Worm (Caenorhabditis elegans) whole organism, L3 larva: ENCODE measurements around the gene stim-1.

Experiments
- ama-1 ChIP-seq: fragments of 150-350 bp; optimal IDR thresholded peaks from 2 replicates; lab custom pipeline; 2018
- nhr-11 ChIP-seq: fragments of 150-350 bp; optimal IDR thresholded peaks from 2 replicates; lab custom pipeline; 2014; ENCODE audit warnings: missing biosample characterization, missing genetic modification characterization

DNA sequence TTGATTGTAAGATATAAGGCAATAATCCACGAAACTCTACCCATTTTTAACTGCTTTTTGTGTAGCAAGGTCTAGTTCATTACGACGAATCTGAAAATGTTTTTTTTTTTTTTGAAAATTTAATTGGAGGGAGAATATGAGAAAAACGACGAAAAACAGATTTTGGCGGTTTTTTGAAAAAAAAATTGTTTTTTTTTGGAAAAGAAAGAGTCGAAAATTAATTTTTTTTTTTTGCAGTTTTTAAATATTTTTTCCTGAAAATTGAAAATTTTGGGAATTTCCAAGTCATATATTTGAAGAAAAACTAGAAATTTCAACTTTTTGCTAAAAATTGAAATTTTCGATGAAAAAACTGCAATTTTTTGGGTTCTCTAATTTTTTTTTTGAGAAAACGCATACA is at the start of gene stim-1:
- TF ChIP-seq nhr-11 (tag; lab: Kevin White, UChicago), result no peak
- TF ChIP-seq ama-1, result no peak
